Worm (Caenorhabditis elegans): ENCODE measurements around the gene F44G4.3.

- no peak for TF ChIP-seq ama-1 (optimal IDR thresholded peaks at IDR 0.05)
- no peak for TF ChIP-seq sea-1 (GFP tag; conservative IDR thresholded peaks at IDR 0.05)
- TF ChIP-seq hmg-4 (GFP tag; optimal IDR thresholded peaks at IDR 0.05): no peak
- TF ChIP-seq hmbx-1 (tag; optimal IDR thresholded peaks at IDR 0.05): no peak
- no peak for TF ChIP-seq tra-4 (tag; optimal IDR thresholded peaks at IDR 0.05)
- no peak for TF ChIP-seq tbx-37 (GFP tag; conservative IDR thresholded peaks at IDR 0.05)
Observed at ce11 chrII:9007741-9008140, 10.3 kb upstream of the F44G4.3 start.

Data from whole organism, early embryonic.